Fruit fly (Drosophila melanogaster): Measurements from ENCODE around the gene pygo.

Gene pygo

DNA sequence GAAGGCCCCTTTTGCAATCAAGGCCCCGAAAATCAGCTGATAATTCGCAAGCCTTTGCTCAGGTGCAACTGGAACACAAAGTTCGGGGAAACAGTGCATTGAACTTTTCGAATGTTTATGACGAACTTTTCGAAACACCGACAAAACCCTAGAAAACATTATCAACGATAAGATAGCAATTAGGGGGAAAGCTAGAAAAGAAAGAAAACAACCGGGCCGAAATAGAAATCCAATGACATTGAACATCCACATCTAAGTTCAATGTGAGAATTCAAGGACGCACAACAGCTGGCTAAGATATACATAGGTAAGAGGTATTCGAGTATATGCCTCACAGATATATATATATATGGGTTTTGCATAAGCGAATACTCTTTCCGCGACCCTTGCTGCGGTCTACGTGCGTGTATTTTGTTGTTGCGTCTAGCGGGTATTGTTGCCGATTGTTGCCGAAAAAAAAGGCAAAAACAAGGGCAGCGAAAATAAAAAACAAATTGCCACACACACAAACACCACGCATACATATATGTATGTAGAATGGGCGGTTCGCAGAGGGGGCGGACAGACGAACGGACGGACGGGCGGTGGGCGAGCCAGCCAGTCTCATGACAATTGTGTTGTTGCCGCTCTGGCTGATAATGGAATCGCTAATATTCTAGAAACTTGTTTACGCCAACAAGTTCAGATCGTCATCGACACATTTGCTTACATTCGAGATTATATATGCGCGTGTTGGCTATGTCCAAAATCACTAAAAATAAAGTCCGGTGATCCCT lies 19.2 kb upstream of the pygo start:
- TF ChIP-seq Eip75B (GFP tag; optimal IDR thresholded peaks at IDR 0.05) (no peak), svp (GFP tag) (peak; percentile 81), vri (GFP tag; optimal IDR thresholded peaks at IDR 0.05) (peak; percentile 94), OdsH (GFP tag; optimal IDR thresholded peaks at IDR 0.05) (no peak), CG8319 (GFP tag; optimal IDR thresholded peaks at IDR 0.05) (no peak), CG3032 (tag; optimal IDR thresholded peaks at IDR 0.05) (no peak), Hr4 (GFP tag; optimal IDR thresholded peaks at IDR 0.05) (no peak), cyc (GFP tag; optimal IDR thresholded peaks at IDR 0.05) (no peak), fkh (GFP tag; optimal IDR thresholded peaks at IDR 0.05) (peak; percentile 16)

DNA sequence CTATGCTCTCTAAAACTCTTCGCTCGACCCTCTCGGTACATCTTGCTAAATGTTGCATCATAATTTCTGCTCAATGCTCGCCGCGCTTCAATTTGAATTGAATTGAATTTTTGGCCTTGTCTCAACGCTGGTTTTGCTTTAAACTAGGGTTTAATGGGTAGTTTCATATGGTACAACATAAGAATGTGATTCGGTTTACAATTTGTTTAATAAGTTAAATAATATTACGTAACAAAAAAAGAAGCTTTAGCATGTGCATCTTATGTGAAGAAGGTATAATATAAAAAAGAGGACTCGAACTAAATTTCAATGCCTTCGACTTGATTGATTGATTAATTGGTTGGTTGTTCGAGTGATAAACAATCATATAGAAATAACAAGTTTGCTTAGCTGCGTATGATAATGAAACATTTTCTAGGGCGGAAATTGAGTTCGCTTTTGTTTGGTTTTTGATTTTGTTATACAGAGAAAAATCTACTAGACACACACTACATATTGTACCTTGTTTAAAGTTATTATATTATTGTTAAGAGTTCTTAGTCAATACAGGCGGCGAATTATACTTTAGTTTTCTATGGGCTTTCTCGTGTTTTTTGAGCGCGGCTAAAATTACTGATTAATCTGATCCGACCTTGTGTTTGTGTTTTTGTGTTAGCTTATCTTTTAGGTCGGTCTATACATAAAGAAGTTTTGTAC lies 17.4 kb upstream of the pygo start:
- TF ChIP-seq eg (GFP tag; IDR thresholded peaks at IDR 0.05) (no peak), dac (GFP tag; optimal IDR thresholded peaks at IDR 0.05) (no peak), Hr39 (GFP tag; optimal IDR thresholded peaks at IDR 0.05) (no peak), CG7368 (GFP tag; optimal IDR thresholded peaks at IDR 0.05) (no peak), CG6854 (GFP tag; optimal IDR thresholded peaks at IDR 0.05) (no peak), fkh (GFP tag; optimal IDR thresholded peaks at IDR 0.05) (no peak), topi (GFP tag; optimal IDR thresholded peaks at IDR 0.05) (no peak), CG34406 (GFP tag; optimal IDR thresholded peaks at IDR 0.05) (no peak), Ets96B (tag; optimal IDR thresholded peaks at IDR 0.05) (no peak)

DNA sequence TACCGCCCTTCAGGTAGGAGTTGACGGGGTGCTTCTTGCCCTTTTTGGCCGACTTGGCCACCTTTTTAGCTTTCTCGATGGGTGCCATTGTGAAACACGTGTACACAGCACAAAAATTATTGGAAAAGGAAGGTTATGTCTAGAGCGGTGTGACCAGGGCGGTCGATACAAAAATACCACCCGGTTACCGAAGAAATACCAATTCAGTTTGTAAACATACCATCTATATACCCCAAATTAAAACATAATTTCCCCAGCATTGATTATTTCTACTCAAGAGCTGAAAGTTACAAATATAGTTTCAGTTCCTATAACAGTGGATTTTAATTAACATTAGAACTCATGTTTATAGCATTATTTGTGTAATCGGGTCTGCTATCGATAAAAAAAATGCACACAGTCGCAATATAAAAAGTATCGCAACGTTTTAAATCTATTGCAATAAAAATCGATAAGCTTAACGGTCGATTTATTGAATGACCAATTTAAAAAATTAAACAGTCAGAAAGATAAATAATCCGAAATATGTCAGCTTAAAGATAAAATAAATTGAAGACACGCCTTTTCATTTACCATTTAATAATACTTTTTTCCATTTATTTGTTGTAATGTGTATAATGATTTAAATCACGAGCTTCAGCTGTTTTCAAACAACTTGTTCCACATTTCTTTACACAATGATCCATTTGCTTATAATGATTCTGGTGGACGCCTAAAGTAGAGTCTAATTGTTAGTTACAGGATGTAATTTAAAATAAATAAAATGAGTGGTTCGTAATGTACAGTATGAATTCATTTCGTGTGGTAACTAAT lies 15.8 kb upstream of the pygo start, which contains the start of gene RpL6:
Gene RpL6, minus strand, starts transcription at position 134 of the 813 bp plus-strand sequence.
- peak; percentile 5 for TF ChIP-seq vri (GFP tag; optimal IDR thresholded peaks at IDR 0.05)
- no peak for TF ChIP-seq OdsH (GFP tag; optimal IDR thresholded peaks at IDR 0.05)
- TF ChIP-seq Met (GFP tag; optimal IDR thresholded peaks at IDR 0.05): no peak
- TF ChIP-seq svp (GFP tag): peak; percentile 83
- peak; percentile 63 for TF ChIP-seq Eip78C (GFP tag)
- peak; percentile 23 for TF ChIP-seq esn (GFP tag; optimal IDR thresholded peaks at IDR 0.05)
- TF ChIP-seq CG10669 (GFP tag; optimal IDR thresholded peaks at IDR 0.05): no peak
- TF ChIP-seq Sox14 (GFP tag; optimal IDR thresholded peaks at IDR 0.05): peak; percentile 41
- peak; percentile 52 for TF ChIP-seq CG6808 (GFP tag; optimal IDR thresholded peaks at IDR 0.05)
- TF ChIP-seq fkh (GFP tag; optimal IDR thresholded peaks at IDR 0.05): peak; percentile 39
- TF ChIP-seq CG6854 (GFP tag; optimal IDR thresholded peaks at IDR 0.05): peak; percentile 59

DNA sequence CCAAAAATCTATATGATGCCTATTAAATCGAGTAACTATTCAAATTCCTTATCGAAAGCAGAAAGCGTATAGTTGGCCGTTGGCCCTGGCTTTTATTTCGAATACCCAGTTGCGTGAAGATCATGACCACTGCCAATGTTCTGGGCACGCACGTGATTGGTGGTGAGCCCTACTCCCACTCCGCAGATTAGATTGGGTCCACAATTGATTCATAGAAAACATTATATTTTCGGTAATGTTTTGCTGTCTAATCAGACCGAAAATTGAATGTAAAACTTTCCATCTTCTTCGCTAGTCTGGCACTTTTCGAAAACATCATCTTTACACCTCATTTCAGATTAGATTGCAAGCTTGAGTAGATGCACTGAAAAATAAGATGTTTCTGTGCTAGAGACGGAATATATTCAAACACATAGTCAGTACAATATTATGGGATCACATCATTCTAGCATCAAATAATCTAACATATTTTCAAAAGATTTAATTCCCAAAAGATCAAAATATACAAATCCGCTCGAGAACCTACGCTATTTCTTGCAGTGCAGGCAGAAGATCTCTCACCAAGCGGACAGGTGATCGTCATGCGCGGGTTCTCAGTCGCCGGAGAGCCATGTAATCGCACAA lies 11.9 kb upstream of the pygo start, which contains the start of gene CG1774:
Gene CG1774, plus strand, starts transcription at position 548 of the 624 bp plus-strand sequence.
- TF ChIP-seq CG3032 (tag; optimal IDR thresholded peaks at IDR 0.05) (peak; percentile 1), Hr39 (GFP tag; optimal IDR thresholded peaks at IDR 0.05) (peak; percentile 65), lz (GFP tag; optimal IDR thresholded peaks at IDR 0.05) (peak; percentile 71), Gug (GFP tag; IDR thresholded peaks at IDR 0.05) (peak; percentile 66), eg (GFP tag; IDR thresholded peaks at IDR 0.05) (peak; percentile 76), svp (GFP tag) (peak; percentile 89), Eip75B (GFP tag; optimal IDR thresholded peaks at IDR 0.05) (peak; percentile 53), Eip93F (GFP tag; optimal IDR thresholded peaks at IDR 0.05) (peak; percentile 23), CG31627 (GFP tag; optimal IDR thresholded peaks at IDR 0.05) (peak; percentile 70), Met (GFP tag; optimal IDR thresholded peaks at IDR 0.05) (peak; percentile 58), acj6 (GFP tag; optimal IDR thresholded peaks at IDR 0.05) (peak; percentile 50), Ets96B (tag; optimal IDR thresholded peaks at IDR 0.05) (peak; percentile 13), CG11762 (GFP tag; optimal IDR thresholded peaks at IDR 0.05; ENCODE audit: insufficient read depth) (peak; percentile 14), vri (GFP tag; optimal IDR thresholded peaks at IDR 0.05) (peak; percentile 87), dsx (GFP tag; optimal IDR thresholded peaks at IDR 0.05; ENCODE audit: poor library complexity, severe bottlenecking) (no peak), Sox14 (GFP tag; optimal IDR thresholded peaks at IDR 0.05) (peak; percentile 39), Eip78C (GFP tag) (peak; percentile 86), CG34406 (GFP tag; optimal IDR thresholded peaks at IDR 0.05) (peak; percentile 28), CG15336 (GFP tag; IDR thresholded peaks at IDR 0.05) (peak; percentile 79), Hr38 (GFP tag; optimal IDR thresholded peaks at IDR 0.05) (no peak), topi (GFP tag; optimal IDR thresholded peaks at IDR 0.05) (peak; percentile 69), CG8119 (GFP tag; IDR thresholded peaks at IDR 0.05) (peak; percentile 59), CG11902 (GFP tag; optimal IDR thresholded peaks at IDR 0.05) (no peak), esn (GFP tag; optimal IDR thresholded peaks at IDR 0.05) (peak; percentile 64), CG6276 (GFP tag; optimal IDR thresholded peaks at IDR 0.05) (no peak), Ets21C (GFP tag; optimal IDR thresholded peaks at IDR 0.05) (peak; percentile 50), salr (GFP tag; optimal IDR thresholded peaks at IDR 0.05) (no peak), fkh (GFP tag; optimal IDR thresholded peaks at IDR 0.05) (peak; percentile 30), fd59A (GFP tag; optimal IDR thresholded peaks at IDR 0.05) (no peak)
